Worm (Caenorhabditis elegans) whole organism, late embryonic: ENCODE results near the gene scrm-7.

Experiments
- ama-1 ChIP-seq: fragments of 150-350 bp; optimal IDR thresholded peaks from 2 replicates; lab custom pipeline; 2014
- ceh-19 ChIP-seq: fragments of 200-800 bp; sonication (Bioruptor generic); optimal IDR thresholded peaks from 2 replicates; lab custom pipeline; 2018; ENCODE audit warnings: mild to moderate bottlenecking, missing genetic modification characterization, missing compliant biosample characterization
- elt-2 ChIP-seq: sonication (generic microtip); optimal IDR thresholded peaks from 2 replicates; lab custom pipeline; 2016; ENCODE audit warnings: missing genetic modification reagents, missing genetic modification characterization, missing compliant biosample characterization
- pha-4 ChIP-seq: fragments of 150-350 bp; optimal IDR thresholded peaks from 2 replicates; lab custom pipeline; 2018; ENCODE audit warnings: missing biosample characterization, missing genetic modification reagents, missing genetic modification characterization
- ztf-16 ChIP-seq: sonication (generic microtip); optimal IDR thresholded peaks from 2 replicates; lab custom pipeline; 2017; ENCODE audit warnings: missing genetic modification characterization, missing compliant biosample characterization

DNA sequence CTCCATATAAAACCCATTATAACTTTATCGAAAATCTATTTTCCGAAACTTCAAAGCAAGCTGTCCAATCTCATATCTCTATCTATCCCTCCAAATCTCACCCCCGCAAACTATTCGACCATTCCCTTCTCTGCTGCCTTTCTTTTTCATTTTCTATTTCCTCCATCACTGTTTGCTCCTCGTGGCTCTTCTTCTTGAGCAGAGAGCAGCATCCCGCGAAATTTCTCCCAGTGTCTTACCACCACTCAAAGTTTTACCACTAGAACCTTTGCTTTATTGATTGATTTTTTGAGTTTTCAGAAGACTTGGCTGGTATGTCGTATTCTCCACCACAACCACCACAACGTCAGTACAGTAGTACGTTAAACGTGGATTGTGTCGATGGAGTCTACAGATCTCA, 50.2 kb downstream of the scrm-7 start, which contains the start of gene oig-3:
- TF ChIP-seq ztf-16 (tag; lab: Kevin White, UChicago) (no peak), pha-4 (tag; lab: Kevin White, UChicago) (no peak), ceh-19 (GFP tag; lab: Kevin White, UChicago) (no peak), elt-2 (tag; lab: Kevin White, UChicago) (no peak), ama-1 (lab: Kevin White, UChicago) (no peak)
